Fruit fly (Drosophila melanogaster): ENCODE measurements around the gene CG7304.

DNA sequence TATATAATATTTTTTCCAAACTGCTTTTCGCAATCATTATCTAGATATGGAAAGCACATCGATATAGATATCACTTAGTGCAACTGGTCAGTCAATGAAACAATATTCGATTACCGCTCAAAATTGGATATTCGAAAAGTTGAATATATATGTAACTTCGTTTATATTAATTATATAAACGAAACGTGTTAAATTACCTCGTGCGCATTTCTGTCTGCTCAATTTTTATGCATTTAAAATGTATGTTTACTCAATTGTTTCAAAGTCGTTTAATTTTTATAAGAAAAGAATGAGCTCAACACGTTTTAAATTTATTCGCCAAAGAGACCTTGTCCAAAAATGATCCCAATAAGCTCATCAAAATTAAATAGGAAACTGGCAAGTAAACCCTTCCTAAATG lies 29.0 kb upstream of the CG7304 start, which contains the start of gene CG43084:
- TF ChIP-seq Snoo (tag; optimal IDR thresholded peaks at IDR 0.05) = no peak
- no peak for TF ChIP-seq D1 (tag; optimal IDR thresholded peaks at IDR 0.05)
- TF ChIP-seq CG8301 (tag; optimal IDR thresholded peaks at IDR 0.05) = no peak
- no peak for TF ChIP-seq CG15710 (tag; optimal IDR thresholded peaks at IDR 0.05)
- TF ChIP-seq EcR (GFP tag; optimal IDR thresholded peaks at IDR 0.05) = no peak
- no peak for TF ChIP-seq CG9948 (tag; optimal IDR thresholded peaks at IDR 0.05)
